Worm (Caenorhabditis elegans) whole organism, L2 larva: ENCODE data around the gene F17E9.15.

Source experiments
- C34F6.9 ChIP-seq: fragments of 150-350 bp; optimal IDR thresholded peaks from 2 replicates; lab custom pipeline; 2014; ENCODE audit warnings: missing biosample characterization, missing genetic modification characterization
- F13H6.1 ChIP-seq: sonication (generic microtip); optimal IDR thresholded peaks from 2 replicates; lab custom pipeline; 2016; ENCODE audit warnings: missing genetic modification characterization, missing compliant biosample characterization
- R02D3.7 ChIP-seq: fragments of 150-350 bp; optimal IDR thresholded peaks from 2 replicates; lab custom pipeline; 2014; ENCODE audit warnings: missing biosample characterization, missing genetic modification characterization
- Y55F3AM.14 ChIP-seq: fragments of 200-800 bp; sonication (Bioruptor generic); optimal IDR thresholded peaks from 2 replicates; lab custom pipeline; 2018; ENCODE audit warnings: mild to moderate bottlenecking, missing genetic modification characterization, missing compliant biosample characterization
- ZK546.5 ChIP-seq: sonication (generic microtip); optimal IDR thresholded peaks from 2 replicates; lab custom pipeline; 2017; ENCODE audit warnings: missing biosample characterization, missing genetic modification characterization
- alr-1 ChIP-seq: fragments of 150-350 bp; optimal IDR thresholded peaks from 2 replicates; lab custom pipeline; 2014; ENCODE audit warnings: missing biosample characterization, missing genetic modification characterization
- aly-2 ChIP-seq: fragments of 150-350 bp; optimal IDR thresholded peaks from 2 replicates; lab custom pipeline; 2014; ENCODE audit warnings: missing biosample characterization, missing genetic modification characterization
- ama-1 ChIP-seq: fragments of 150-350 bp; optimal IDR thresholded peaks from 2 replicates; lab custom pipeline; 2018; ENCODE audit warnings: inconsistent platforms
- blmp-1 ChIP-seq: sonication (generic microtip); optimal IDR thresholded peaks from 2 replicates; lab custom pipeline; 2017; ENCODE audit warnings: missing genetic modification characterization, mild to moderate bottlenecking, missing compliant biosample characterization, antibody characterized with exemption, moderate library complexity; ENCODE audit not compliant: insufficient read depth
- ceh-16 ChIP-seq: fragments of 150-350 bp; optimal IDR thresholded peaks from 2 replicates; lab custom pipeline; 2014; ENCODE audit warnings: missing biosample characterization, missing genetic modification characterization
- ceh-82 ChIP-seq: fragments of 150-350 bp; optimal IDR thresholded peaks from 2 replicates; lab custom pipeline; 2014; ENCODE audit warnings: missing biosample characterization, missing genetic modification characterization
- crh-2 ChIP-seq: sonication (generic microtip); optimal IDR thresholded peaks from 2 replicates; lab custom pipeline; 2017; ENCODE audit warnings: missing biosample characterization, missing genetic modification characterization
- dmd-4 ChIP-seq: sonication (generic microtip); optimal IDR thresholded peaks from 2 replicates; lab custom pipeline; 2017; ENCODE audit warnings: missing biosample characterization, missing genetic modification characterization
- egl-27 ChIP-seq: sonication (generic microtip); optimal IDR thresholded peaks from 3 replicates; lab custom pipeline; 2017; ENCODE audit warnings: missing biosample characterization, missing genetic modification reagents, missing genetic modification characterization
- elt-1 ChIP-seq: fragments of 150-350 bp; optimal IDR thresholded peaks from 2 replicates; lab custom pipeline; 2014; ENCODE audit warnings: missing biosample characterization, missing genetic modification characterization
- elt-3 ChIP-seq: sonication (generic microtip); optimal IDR thresholded peaks from 2 replicates; lab custom pipeline; 2017; ENCODE audit warnings: missing biosample characterization, missing genetic modification characterization
- fos-1 ChIP-seq: fragments of 150-350 bp; optimal IDR thresholded peaks from 2 replicates; lab custom pipeline; 2014; ENCODE audit warnings: missing biosample characterization, missing genetic modification characterization
- gmeb-1 ChIP-seq: fragments of 150-350 bp; optimal IDR thresholded peaks from 2 replicates; lab custom pipeline; 2014; ENCODE audit warnings: missing biosample characterization, missing genetic modification characterization
- lin-11 ChIP-seq: fragments of 150-350 bp; sonication (generic microtip); optimal IDR thresholded peaks from 2 replicates; lab custom pipeline; 2014; ENCODE audit warnings: missing biosample characterization, missing genetic modification characterization, inconsistent platforms, mixed read lengths
- lin-13 ChIP-seq: fragments of 150-350 bp; optimal IDR thresholded peaks from 2 replicates; lab custom pipeline; 2014; ENCODE audit warnings: missing biosample characterization, missing genetic modification reagents, missing genetic modification characterization
- lin-39 ChIP-seq: fragments of 150-350 bp; optimal IDR thresholded peaks from 2 replicates; lab custom pipeline; 2014; ENCODE audit warnings: missing biosample characterization, missing genetic modification reagents, missing genetic modification characterization
- lsy-2 ChIP-seq, 2 experiments: fragments of 150-350 bp in 1 of 2; sonication (generic microtip) in 1 of 2; optimal IDR thresholded peaks; 2 replicates each; lab custom pipeline; 2014 to 2017; ENCODE audit warnings: missing biosample characterization in 2 of 2, missing genetic modification characterization in 2 of 2
- mab-5 ChIP-seq: fragments of 150-350 bp; optimal IDR thresholded peaks from 2 replicates; lab custom pipeline; 2014; ENCODE audit warnings: missing biosample characterization, missing genetic modification characterization
- mbf-1 ChIP-seq: sonication (generic microtip); optimal IDR thresholded peaks from 2 replicates; lab custom pipeline; 2017; ENCODE audit warnings: missing biosample characterization, missing genetic modification characterization
- mdl-1 ChIP-seq, 2 experiments: fragments of 150-350 bp in 1 of 2; sonication (generic microtip) in 1 of 2; optimal IDR thresholded peaks; 2 replicates each; lab custom pipeline; 2017; ENCODE audit warnings: missing biosample characterization in 2 of 2, missing genetic modification characterization in 2 of 2
- nhr-10 ChIP-seq: sonication (generic microtip); optimal IDR thresholded peaks from 2 replicates; lab custom pipeline; 2017; ENCODE audit warnings: missing biosample characterization, missing genetic modification characterization
- nhr-11 ChIP-seq: fragments of 150-350 bp; optimal IDR thresholded peaks from 2 replicates; lab custom pipeline; 2014; ENCODE audit warnings: missing biosample characterization, missing genetic modification characterization
- nhr-12 ChIP-seq: fragments of 150-350 bp; optimal IDR thresholded peaks from 2 replicates; lab custom pipeline; 2014; ENCODE audit warnings: missing biosample characterization, missing genetic modification characterization
- nhr-129 ChIP-seq: fragments of 150-350 bp; optimal IDR thresholded peaks from 2 replicates; lab custom pipeline; 2014; ENCODE audit warnings: missing biosample characterization, missing genetic modification characterization
- nhr-21 ChIP-seq: fragments of 150-350 bp; optimal IDR thresholded peaks from 2 replicates; lab custom pipeline; 2014; ENCODE audit warnings: missing biosample characterization, missing genetic modification characterization
- nhr-23 ChIP-seq: fragments of 150-350 bp; optimal IDR thresholded peaks from 2 replicates; lab custom pipeline; 2014; ENCODE audit warnings: missing biosample characterization, missing genetic modification reagents, missing genetic modification characterization
- nhr-237 ChIP-seq: fragments of 150-350 bp; optimal IDR thresholded peaks from 2 replicates; lab custom pipeline; 2014; ENCODE audit warnings: missing biosample characterization, missing genetic modification characterization
- nhr-25 ChIP-seq: fragments of 150-350 bp; sonication (generic microtip); optimal IDR thresholded peaks from 3 replicates; lab custom pipeline; 2014; ENCODE audit warnings: missing biosample characterization, missing genetic modification characterization
- nhr-6 ChIP-seq: fragments of 150-350 bp; optimal IDR thresholded peaks from 2 replicates; lab custom pipeline; 2014; ENCODE audit warnings: missing biosample characterization, missing genetic modification characterization
- nhr-77 ChIP-seq: fragments of 150-350 bp; optimal IDR thresholded peaks from 2 replicates; lab custom pipeline; 2014; ENCODE audit warnings: missing biosample characterization, missing genetic modification characterization
- peb-1 ChIP-seq: fragments of 150-350 bp; optimal IDR thresholded peaks from 2 replicates; lab custom pipeline; 2014; ENCODE audit warnings: missing biosample characterization, missing genetic modification characterization
- sem-4 ChIP-seq: fragments of 150-350 bp; optimal IDR thresholded peaks from 2 replicates; lab custom pipeline; 2014; ENCODE audit warnings: missing biosample characterization, missing genetic modification reagents, missing genetic modification characterization
- skn-1 ChIP-seq: sonication (generic microtip); optimal IDR thresholded peaks from 2 replicates; lab custom pipeline; 2017; ENCODE audit warnings: missing biosample characterization, missing genetic modification characterization
- sma-3 ChIP-seq: sonication (generic microtip); optimal IDR thresholded peaks from 2 replicates; lab custom pipeline; 2016; ENCODE audit warnings: missing genetic modification reagents, missing genetic modification characterization, missing compliant biosample characterization
- sma-9 ChIP-seq, 2 experiments: fragments of 150-350 bp in 1 of 2; sonication (generic microtip) in 1 of 2; optimal IDR thresholded peaks; 2 replicates each; lab custom pipeline; 2014 to 2016; ENCODE audit warnings: missing genetic modification characterization in 2 of 2, mild to moderate bottlenecking in 1 of 2, missing biosample characterization in 1 of 2, missing compliant biosample characterization in 1 of 2, missing genetic modification reagents in 1 of 2, moderate library complexity in 1 of 2
- snpc-4 ChIP-seq: fragments of 150-350 bp; optimal IDR thresholded peaks from 2 replicates; lab custom pipeline; 2014; ENCODE audit warnings: missing biosample characterization, missing genetic modification characterization
- unc-39 ChIP-seq: fragments of 150-350 bp; optimal IDR thresholded peaks from 2 replicates; lab custom pipeline; 2014; ENCODE audit warnings: missing biosample characterization, missing genetic modification characterization
- unc-55 ChIP-seq: fragments of 150-350 bp; sonication (generic microtip); optimal IDR thresholded peaks from 3 replicates; lab custom pipeline; 2014; ENCODE audit warnings: missing biosample characterization, missing genetic modification reagents, missing genetic modification characterization
- unc-62 ChIP-seq: fragments of 150-350 bp; optimal IDR thresholded peaks from 2 replicates; lab custom pipeline; 2014; ENCODE audit warnings: missing biosample characterization, missing genetic modification reagents, missing genetic modification characterization
- zag-1 ChIP-seq: fragments of 150-350 bp; optimal IDR thresholded peaks from 2 replicates; lab custom pipeline; 2014; ENCODE audit warnings: missing biosample characterization, missing genetic modification characterization
- ztf-1 ChIP-seq: fragments of 200-800 bp; sonication (Bioruptor generic); conservative IDR thresholded peaks from 2 replicates; pipeline ENCODE4 v1.3.6; 2022; ENCODE audit warnings: missing genetic modification characterization, missing compliant biosample characterization
- ztf-11 ChIP-seq: sonication (generic microtip); optimal IDR thresholded peaks from 2 replicates; lab custom pipeline; 2017; ENCODE audit warnings: missing biosample characterization, missing genetic modification characterization
- ztf-4 ChIP-seq: fragments of 150-350 bp; optimal IDR thresholded peaks from 2 replicates; lab custom pipeline; 2014; ENCODE audit warnings: missing biosample characterization, missing genetic modification characterization

Gene F17E9.15

ce11 chrIV:8369135-8369534, 21.9 kb downstream of the F17E9.15 start, which contains the start of gene D2096.6:
TSS of gene D2096.6 (minus strand) at chrIV:8369235.
- TF ChIP-seq ztf-11 (tag; lab: Kevin White, UChicago), result no peak
- TF ChIP-seq F13H6.1 (tag; lab: Kevin White, UChicago), result no peak
- no peak for TF ChIP-seq nhr-77 (tag; lab: Kevin White, UChicago)
- TF ChIP-seq unc-62 (GFP tag; lab: Kevin White, UChicago), result no peak
- no peak for TF ChIP-seq nhr-237 (tag; lab: Kevin White, UChicago)
- no peak for TF ChIP-seq mdl-1 (tag; optimal IDR thresholded peaks at IDR 0.05; lab: Kevin White, UChicago)
- no peak for TF ChIP-seq aly-2
- TF ChIP-seq ztf-4 (tag; lab: Kevin White, UChicago), result no peak
- no peak for TF ChIP-seq dmd-4
- TF ChIP-seq C34F6.9 (tag; lab: Kevin White, UChicago), result no peak
- TF ChIP-seq sem-4 (tag; lab: Kevin White, UChicago), result no peak

ce11 chrIV:8375381-8375780, 28.2 kb downstream of the F17E9.15 start:
- TF ChIP-seq nhr-10 (tag; lab: Kevin White, UChicago), result no peak
- TF ChIP-seq ZK546.5 (tag; lab: Kevin White, UChicago), result no peak
- no peak for TF ChIP-seq aly-2
- TF ChIP-seq ceh-16 (tag; lab: Kevin White, UChicago), result peak; percentile 9
- TF ChIP-seq nhr-77 (tag; lab: Kevin White, UChicago), result no peak
- no peak for TF ChIP-seq blmp-1 (tag; lab: Kevin White, UChicago)
- peak; percentile 15 for TF ChIP-seq R02D3.7
- TF ChIP-seq snpc-4 (tag; lab: Kevin White, UChicago), result peak; percentile 71
- TF ChIP-seq nhr-25 (tag; lab: Kevin White, UChicago), result no peak
- peak; percentile 74 for TF ChIP-seq ztf-4 (tag; lab: Kevin White, UChicago)
- TF ChIP-seq lin-13, result peak; percentile 82
- peak; percentile 89 for TF ChIP-seq sma-9 (GFP tag; optimal IDR thresholded peaks at IDR 0.05; lab: Kevin White, UChicago)
- TF ChIP-seq sma-9 (tag; optimal IDR thresholded peaks at IDR 0.05; lab: Kevin White, UChicago), result no peak
- no peak for TF ChIP-seq dmd-4
- peak; percentile 74 for TF ChIP-seq F13H6.1 (tag; lab: Kevin White, UChicago)
- no peak for TF ChIP-seq peb-1
- TF ChIP-seq zag-1 (tag; lab: Kevin White, UChicago), result peak; percentile 43
- TF ChIP-seq C34F6.9 (tag; lab: Kevin White, UChicago), result peak; percentile 84
- TF ChIP-seq fos-1 (tag; lab: Kevin White, UChicago), result peak; percentile 72
- no peak for TF ChIP-seq nhr-11
- TF ChIP-seq sma-3 (GFP tag; lab: Kevin White, UChicago), result peak; percentile 81
- no peak for TF ChIP-seq ztf-1
- TF ChIP-seq crh-2, result peak; percentile 85
- TF ChIP-seq unc-39 (tag; lab: Kevin White, UChicago), result no peak
- no peak for TF ChIP-seq unc-55
- no peak for TF ChIP-seq ama-1
- no peak for TF ChIP-seq skn-1 (tag; lab: Kevin White, UChicago)
- TF ChIP-seq nhr-237 (tag; lab: Kevin White, UChicago), result no peak
- peak; percentile 21 for TF ChIP-seq sem-4 (tag; lab: Kevin White, UChicago)
- TF ChIP-seq nhr-129, result peak; percentile 96
- TF ChIP-seq alr-1 (tag; lab: Kevin White, UChicago), result no peak
- TF ChIP-seq egl-27 (tag; lab: Kevin White, UChicago), result peak; percentile 59
- TF ChIP-seq Y55F3AM.14 (GFP tag; lab: Kevin White, UChicago), result peak; percentile 68
- no peak for TF ChIP-seq nhr-23
- TF ChIP-seq gmeb-1 (tag; lab: Kevin White, UChicago), result peak; percentile 71
- peak; percentile 66 for TF ChIP-seq nhr-21
- no peak for TF ChIP-seq mbf-1 (tag; lab: Kevin White, UChicago)
- TF ChIP-seq elt-1 (tag; lab: Kevin White, UChicago), result no peak
- no peak for TF ChIP-seq lin-39 (tag; lab: Kevin White, UChicago)
- peak; percentile 32 for TF ChIP-seq mab-5 (tag; lab: Kevin White, UChicago)
- no peak for TF ChIP-seq elt-3 (tag; lab: Kevin White, UChicago)
- peak; percentile 44 for TF ChIP-seq lin-11 (tag; lab: Kevin White, UChicago)
- TF ChIP-seq nhr-12 (tag; lab: Kevin White, UChicago), result no peak
- peak; percentile 74 for TF ChIP-seq nhr-6 (tag; lab: Kevin White, UChicago)
- no peak for TF ChIP-seq ztf-11 (tag; lab: Kevin White, UChicago)
- TF ChIP-seq mdl-1 (tag; optimal IDR thresholded peaks at IDR 0.05; lab: Kevin White, UChicago), result no peak
- no peak for TF ChIP-seq unc-62 (GFP tag; lab: Kevin White, UChicago)
- peak; percentile 54 to 82 for TF ChIP-seq lsy-2 (tag; optimal IDR thresholded peaks at IDR 0.05; lab: Kevin White, UChicago)
- TF ChIP-seq ceh-82 (tag; lab: Kevin White, UChicago), result no peak
